Fruit fly (Drosophila melanogaster): ENCODE data around the gene CG5958.

CG5958 gene

dm6 chr2L:7401627-7402026 lies 31.7 kb downstream of the CG5958 start (continued):
- TF ChIP-seq CG42726 (GFP tag; IDR thresholded peaks at IDR 0.05; ENCODE audit: partially characterized antibody), result no peak
- TF ChIP-seq CG4404 (GFP tag; IDR thresholded peaks at IDR 0.05), result peak; percentile 62; the same call in 1 of the 2 replicates
- TF ChIP-seq CG2199 (GFP tag; IDR thresholded peaks at IDR 0.05), result 0 out of 3 replicates have a peak, but pooled peaks have one; percentile 8
- TF ChIP-seq Opbp (GFP tag; IDR thresholded peaks at IDR 0.05; ENCODE audit: partially characterized antibody), result no peak
- TF ChIP-seq CG8944 (GFP tag; optimal IDR thresholded peaks at IDR 0.05), result peak; percentile 22
- peak; percentile 80 for TF ChIP-seq CG2120 (GFP tag; optimal IDR thresholded peaks at IDR 0.05)
- TF ChIP-seq CG10147 (GFP tag; optimal IDR thresholded peaks at IDR 0.05), result peak; percentile 78
- no peak for TF ChIP-seq shn (GFP tag; optimal IDR thresholded peaks at IDR 0.05)
- TF ChIP-seq gce (GFP tag; IDR thresholded peaks at IDR 0.05), result peak; percentile 69; the same call in 1 of the 3 replicates
- TF ChIP-seq disco-r (GFP tag; optimal IDR thresholded peaks at IDR 0.05), result no peak
- TF ChIP-seq dan (GFP tag; IDR thresholded peaks at IDR 0.05), result no peak
- no peak for TF ChIP-seq pum (GFP tag; optimal IDR thresholded peaks at IDR 0.05)
- peak; percentile 80 for TF ChIP-seq CG13424 (tag; optimal IDR thresholded peaks at IDR 0.05)
- no peak for TF ChIP-seq gfzf (GFP tag; optimal IDR thresholded peaks at IDR 0.05)
- TF ChIP-seq HmgZ (tag; optimal IDR thresholded peaks at IDR 0.05), result peak; percentile 54
- TF ChIP-seq CG10267 (tag; optimal IDR thresholded peaks at IDR 0.05), result peak; percentile 66
- peak; percentile 44 for TF ChIP-seq CG10654 (GFP tag; optimal IDR thresholded peaks at IDR 0.05)
- peak; percentile 96 for TF ChIP-seq grau (tag; optimal IDR thresholded peaks at IDR 0.05)
- TF ChIP-seq CG12219 (GFP tag; optimal IDR thresholded peaks at IDR 0.05), result no peak
- peak; percentile 91 for TF ChIP-seq sens (GFP tag)
- TF ChIP-seq row (GFP tag; IDR thresholded peaks at IDR 0.05), result peak; percentile 87
- peak; percentile 15 for TF ChIP-seq chn (GFP tag; optimal IDR thresholded peaks at IDR 0.05)
- peak; percentile 87 for TF ChIP-seq unpg (GFP tag; optimal IDR thresholded peaks at IDR 0.05)
- peak; percentile 7 for TF ChIP-seq gcm2 (GFP tag; optimal IDR thresholded peaks at IDR 0.05)
- peak; percentile 37 for TF ChIP-seq trem (tag; optimal IDR thresholded peaks at IDR 0.05)
- TF ChIP-seq CG7745 (tag; optimal IDR thresholded peaks at IDR 0.05), result no peak
- TF ChIP-seq CG18262 (tag; optimal IDR thresholded peaks at IDR 0.05), result peak; percentile 72
- peak; percentile 31 for TF ChIP-seq CG1603 (tag; optimal IDR thresholded peaks at IDR 0.05)
- TF ChIP-seq Hr39 (optimal IDR thresholded peaks at IDR 0.05), result no peak
- TF ChIP-seq H15 (GFP tag; IDR thresholded peaks at IDR 0.05), result peak; percentile 66
- no peak for TF ChIP-seq amos (GFP tag; IDR thresholded peaks at IDR 0.05; ENCODE audit: partially characterized antibody)
- peak; percentile 85 for TF ChIP-seq CG9817 (tag; optimal IDR thresholded peaks at IDR 0.05)
- peak; percentile 71 for TF ChIP-seq ind (GFP tag; optimal IDR thresholded peaks at IDR 0.05)
- TF ChIP-seq CG2202 (tag; optimal IDR thresholded peaks at IDR 0.05), result no peak
- peak; percentile 37; the same call in 1 of the 2 replicates for TF ChIP-seq MBD-R2 (GFP tag; IDR thresholded peaks at IDR 0.05)
- peak; percentile 81 for TF ChIP-seq sim (GFP tag; IDR thresholded peaks at IDR 0.05)
- TF ChIP-seq run (tag; optimal IDR thresholded peaks at IDR 0.05), result peak; percentile 33
- TF ChIP-seq peb (GFP tag; IDR thresholded peaks at IDR 0.05), result peak; percentile 75; the same call in 1 of the 2 replicates
- TF ChIP-seq CG7357 (GFP tag; IDR thresholded peaks at IDR 0.05), result peak; percentile 54; the same call in 1 of the 3 replicates
- TF ChIP-seq CG31224 (GFP tag; IDR thresholded peaks at IDR 0.05), result peak; percentile 63
- TF ChIP-seq Optix (GFP tag; IDR thresholded peaks at IDR 0.05), result no peak
- TF ChIP-seq jumu (GFP tag; optimal IDR thresholded peaks at IDR 0.05), result no peak
- TF ChIP-seq Sin3A (optimal IDR thresholded peaks at IDR 0.05), result no peak
- no peak for TF ChIP-seq cad (GFP tag; optimal IDR thresholded peaks at IDR 0.05)
- TF ChIP-seq seq (GFP tag; IDR thresholded peaks at IDR 0.05), result peak; percentile 54; the same call in 1 of the 2 replicates
- TF ChIP-seq CG6683 (GFP tag; optimal IDR thresholded peaks at IDR 0.05), result peak; percentile 40
- peak; percentile 6 to 48 for TF ChIP-seq dpn (GFP tag; optimal IDR thresholded peaks at IDR 0.05)
